Worm (Caenorhabditis elegans) whole organism, midembryonic: Measurements from ENCODE around the gene srx-65.

Experiments
- T22C8.4 ChIP-seq: fragments of 200-800 bp; sonication (Bioruptor generic); IDR thresholded peaks from 2 replicates; pipeline ENCODE4 v1.3.6; 2022; ENCODE audit warnings: missing genetic modification characterization, missing compliant biosample characterization
- cog-1 ChIP-seq: sonication (generic microtip); optimal IDR thresholded peaks from 2 replicates; lab custom pipeline; 2016; ENCODE audit warnings: missing genetic modification characterization, missing compliant biosample characterization
- flt-1 ChIP-seq: fragments of 200-800 bp; sonication (Bioruptor generic); IDR thresholded peaks from 2 replicates; pipeline ENCODE4 v1.3.6; 2022; ENCODE audit warnings: missing genetic modification characterization, missing compliant biosample characterization
- ref-1 ChIP-seq: fragments of 200-800 bp; sonication (Bioruptor generic); conservative IDR thresholded peaks from 2 replicates; pipeline ENCODE4 v1.3.6; 2022; ENCODE audit warnings: missing genetic modification reagents, missing genetic modification characterization, missing compliant biosample characterization
- tab-1 ChIP-seq: fragments of 200-800 bp; sonication (Bioruptor generic); IDR thresholded peaks from 2 replicates; pipeline ENCODE4 v1.3.6; 2022; ENCODE audit warnings: missing genetic modification characterization, missing compliant biosample characterization
- ztf-29 ChIP-seq: fragments of 200-800 bp; sonication (Bioruptor generic); IDR thresholded peaks from 2 replicates; pipeline ENCODE4 v1.3.6; 2022; ENCODE audit warnings: missing genetic modification reagents, missing genetic modification characterization, missing compliant biosample characterization

- TF ChIP-seq flt-1 (GFP tag; lab: Robert Waterston, UW) (no peak), ztf-29 (GFP tag; lab: Robert Waterston, UW) (no peak), T22C8.4 (GFP tag; lab: Robert Waterston, UW) (no peak), cog-1 (tag; lab: Kevin White, UChicago) (no peak), ref-1 (no peak), tab-1 (no peak)
Measured at ce11 chrV:3912472-3912871, 9.3 kb upstream of the srx-65 start, which contains the start of gene srx-68.
